Worm (Caenorhabditis elegans): Measurements from ENCODE around the gene Y41C4A.21.

The Y41C4A.21 gene

ce11 chrIII:11706665-11707064 is 25.5 kb upstream of the Y41C4A.21 start, which contains the start of gene col-96:
Gene col-96 (minus strand): TSS chrIII:11706765.
- no peak for TF ChIP-seq unc-62 (GFP tag; optimal IDR thresholded peaks at IDR 0.05)

- TF ChIP-seq unc-62 (GFP tag; optimal IDR thresholded peaks at IDR 0.05) = no peak
Measured at ce11 chrIII:11708722-11709121, 23.4 kb upstream of the Y41C4A.21 start, which contains the start of gene Y41C4A.8. Gene Y41C4A.8 (minus strand): TSS chrIII:11708822.

- no peak for TF ChIP-seq unc-62 (GFP tag; optimal IDR thresholded peaks at IDR 0.05)
Measured at ce11 chrIII:11718548-11718947, 13.6 kb upstream of the Y41C4A.21 start, which contains the start of gene Y41C4A.9. Gene Y41C4A.9 (minus strand): TSS chrIII:11718645.

- TF ChIP-seq unc-62 (GFP tag; optimal IDR thresholded peaks at IDR 0.05) = no peak
Measured at ce11 chrIII:11719400-11719875, 12.7 kb upstream of the Y41C4A.21 start, which contains the start of the genes elb-1 and Y41C4A.11. Gene elb-1 (minus strand): TSS chrIII:11719450. Gene Y41C4A.11 (plus strand): TSS chrIII:11719860.

- no peak for TF ChIP-seq unc-62 (GFP tag; optimal IDR thresholded peaks at IDR 0.05)
Measured at ce11 chrIII:11721405-11721804, 10.8 kb upstream of the Y41C4A.21 start, which contains the start of gene Y41C4A.32. Gene Y41C4A.32 (plus strand): TSS chrIII:11721706.

ce11 chrIII:11726590-11726989 is 5.6 kb upstream of the Y41C4A.21 start, which contains the start of gene Y41C4A.12:
Gene Y41C4A.12 (minus strand): TSS chrIII:11726690.
- TF ChIP-seq unc-62 (GFP tag; optimal IDR thresholded peaks at IDR 0.05) = no peak

- TF ChIP-seq unc-62 (GFP tag; optimal IDR thresholded peaks at IDR 0.05) = no peak
Measured at ce11 chrIII:11727010-11727409, 5.1 kb upstream of the Y41C4A.21 start.

ce11 chrIII:11730312-11730711 is 1.8 kb upstream of the Y41C4A.21 start, which contains the start of gene Y41C4A.18:
Gene Y41C4A.18 (plus strand): TSS chrIII:11730612.
- TF ChIP-seq unc-62 (GFP tag; optimal IDR thresholded peaks at IDR 0.05) = no peak

ce11 chrIII:11730850-11731249 is 1.3 kb upstream of the Y41C4A.21 start:
- no peak for TF ChIP-seq unc-62 (GFP tag; optimal IDR thresholded peaks at IDR 0.05)

ce11 chrIII:11731491-11731890 is 665 bp upstream of the Y41C4A.21 start:
- no peak for TF ChIP-seq unc-62 (GFP tag; optimal IDR thresholded peaks at IDR 0.05)

- TF ChIP-seq unc-62 (GFP tag; optimal IDR thresholded peaks at IDR 0.05) = no peak
Measured at ce11 chrIII:11732943-11733342, 787 bp downstream of the Y41C4A.21 start.

ce11 chrIII:11737527-11737926 is 5.4 kb downstream of the Y41C4A.21 start, which contains the start of gene sup-1:
Gene sup-1 (minus strand): TSS chrIII:11737627.
- TF ChIP-seq unc-62 (GFP tag; optimal IDR thresholded peaks at IDR 0.05) = no peak

- TF ChIP-seq unc-62 (GFP tag; optimal IDR thresholded peaks at IDR 0.05) = no peak
Measured at ce11 chrIII:11738482-11738881, 6.3 kb downstream of the Y41C4A.21 start.

- no peak for TF ChIP-seq unc-62 (GFP tag; optimal IDR thresholded peaks at IDR 0.05)
Measured at ce11 chrIII:11740868-11741267, 8.7 kb downstream of the Y41C4A.21 start.

- no peak for TF ChIP-seq unc-62 (GFP tag; optimal IDR thresholded peaks at IDR 0.05)
Measured at ce11 chrIII:11742191-11742590, 10.0 kb downstream of the Y41C4A.21 start.

- TF ChIP-seq unc-62 (GFP tag; optimal IDR thresholded peaks at IDR 0.05) = no peak
Measured at ce11 chrIII:11746718-11747117, 14.6 kb downstream of the Y41C4A.21 start, which contains the start of gene mrt-2. Gene mrt-2 (plus strand): TSS chrIII:11746766.

- no peak for TF ChIP-seq unc-62 (GFP tag; optimal IDR thresholded peaks at IDR 0.05)
Measured at ce11 chrIII:11750232-11750631, 18.1 kb downstream of the Y41C4A.21 start.
